Fruit fly (Drosophila melanogaster): ENCODE measurements around the gene GILT2.

The GILT2 gene

dm6 chr3R:23698835-23699234 is 20.1 kb downstream of the GILT2 start, which contains the start of gene prt:
Gene prt, minus strand, starts transcription at chr3R:23699027.
- no peak for TF ChIP-seq zen (tag; optimal IDR thresholded peaks at IDR 0.05)
- 0 out of 3 replicates have a peak, but pooled peaks have one; percentile 25 for TF ChIP-seq CG11456 (GFP tag; IDR thresholded peaks at IDR 0.05)
- TF ChIP-seq scrt (GFP tag; optimal IDR thresholded peaks at IDR 0.05) = peak; percentile 72
- no peak for TF ChIP-seq Blimp-1 (GFP tag; optimal IDR thresholded peaks at IDR 0.05)
- TF ChIP-seq CG32772 (GFP tag; IDR thresholded peaks at IDR 0.05) = no peak
- TF ChIP-seq Deaf1 (tag; optimal IDR thresholded peaks at IDR 0.05) = peak; percentile 87
- TF ChIP-seq Mrtf (GFP tag; IDR thresholded peaks at IDR 0.05) = 0 out of 3 replicates have a peak, but pooled peaks have one; percentile 16
- no peak for TF ChIP-seq CG6175 (GFP tag; IDR thresholded peaks at IDR 0.05)
- TF ChIP-seq CG10209 (GFP tag; optimal IDR thresholded peaks at IDR 0.05) = no peak
- no peak for TF ChIP-seq CG18011 (GFP tag; optimal IDR thresholded peaks at IDR 0.05)
- TF ChIP-seq Ets65A (GFP tag) = peak; percentile 27
- TF ChIP-seq Drgx (GFP tag; IDR thresholded peaks at IDR 0.05) = no peak

DNA sequence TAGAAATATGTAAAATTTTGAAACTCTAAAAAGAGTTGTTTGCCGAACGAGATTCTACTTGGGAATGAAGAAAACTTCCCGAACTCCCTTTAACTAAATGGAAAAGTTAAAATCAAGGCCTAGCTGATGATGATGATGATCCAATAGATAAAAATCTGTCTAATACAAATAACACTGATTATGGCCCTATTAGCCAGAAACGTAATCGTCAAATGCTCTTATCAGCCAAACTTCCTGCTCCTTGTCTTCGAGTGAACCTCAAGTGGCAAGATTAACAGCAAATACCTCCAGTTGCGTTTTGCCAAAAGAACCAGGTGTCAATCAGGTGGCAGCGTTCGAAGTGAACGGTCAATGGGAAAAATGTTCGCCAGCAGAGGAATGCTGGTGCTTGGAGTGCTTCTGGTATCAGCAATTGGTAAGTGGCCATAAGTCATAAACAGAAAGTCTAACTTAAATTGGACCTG is 21.6 kb downstream of the GILT2 start, which contains the start of the genes CG31468 and Gba1a:
Gene CG31468 (minus strand): TSS at position 51 of the 464 bp plus-strand sequence.
Gene Gba1a (plus strand): TSS at position 318 of the 464 bp plus-strand sequence.
- TF ChIP-seq Opbp (GFP tag; IDR thresholded peaks at IDR 0.05; ENCODE audit: partially characterized antibody) (no peak), CG6654 (GFP tag; optimal IDR thresholded peaks at IDR 0.05) (no peak), Vsx1 (GFP tag; optimal IDR thresholded peaks at IDR 0.05) (no peak), CG5245 (GFP tag; optimal IDR thresholded peaks at IDR 0.05) (no peak), exex (tag; optimal IDR thresholded peaks at IDR 0.05) (peak; percentile 72), Abd-B (GFP tag; optimal IDR thresholded peaks at IDR 0.05) (no peak), Elba2 (GFP tag; optimal IDR thresholded peaks at IDR 0.05) (peak; percentile 28), ap (GFP tag; IDR thresholded peaks at IDR 0.05) (no peak), sug (tag; optimal IDR thresholded peaks at IDR 0.05) (peak; percentile 26), Dll (GFP tag; IDR thresholded peaks at IDR 0.05; ENCODE audit: partially characterized antibody) (no peak), sd (tag; optimal IDR thresholded peaks at IDR 0.05) (no peak)

DNA sequence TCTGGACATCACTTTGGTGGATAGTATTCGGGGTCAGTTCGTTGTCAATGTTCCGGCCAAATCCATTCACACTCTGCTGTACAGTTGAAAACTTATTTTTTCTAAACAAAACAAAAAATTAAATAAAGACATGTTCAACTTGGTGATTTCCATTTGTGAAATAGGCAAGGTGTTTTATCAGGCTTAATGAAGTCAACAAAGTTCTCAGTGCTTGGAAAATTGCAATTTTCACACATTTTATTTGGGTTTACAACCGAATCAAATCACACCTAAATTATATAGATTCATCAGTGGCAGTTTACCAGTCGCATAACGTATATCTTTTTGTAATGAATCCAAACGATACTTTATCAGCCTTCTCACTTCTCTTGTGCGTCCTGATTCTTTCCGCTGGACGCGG is 23.8 kb downstream of the GILT2 start, which contains the start of gene Qsox4:
Gene Qsox4 (plus strand): TSS at position 301 of the 400 bp plus-strand sequence.
- TF ChIP-seq en (GFP tag; optimal IDR thresholded peaks at IDR 0.05) (no peak), CG15514 (GFP tag; optimal IDR thresholded peaks at IDR 0.05) (no peak), NC2β (GFP tag; optimal IDR thresholded peaks at IDR 0.05) (no peak), exex (tag; optimal IDR thresholded peaks at IDR 0.05) (no peak), crc (GFP tag; optimal IDR thresholded peaks at IDR 0.05) (no peak), Ptx1 (GFP tag; IDR thresholded peaks at IDR 0.05) (no peak), Gug (GFP tag; IDR thresholded peaks at IDR 0.05) (no peak), CG34224 (GFP tag; IDR thresholded peaks at IDR 0.05; ENCODE audit: partially characterized antibody) (no peak)

DNA sequence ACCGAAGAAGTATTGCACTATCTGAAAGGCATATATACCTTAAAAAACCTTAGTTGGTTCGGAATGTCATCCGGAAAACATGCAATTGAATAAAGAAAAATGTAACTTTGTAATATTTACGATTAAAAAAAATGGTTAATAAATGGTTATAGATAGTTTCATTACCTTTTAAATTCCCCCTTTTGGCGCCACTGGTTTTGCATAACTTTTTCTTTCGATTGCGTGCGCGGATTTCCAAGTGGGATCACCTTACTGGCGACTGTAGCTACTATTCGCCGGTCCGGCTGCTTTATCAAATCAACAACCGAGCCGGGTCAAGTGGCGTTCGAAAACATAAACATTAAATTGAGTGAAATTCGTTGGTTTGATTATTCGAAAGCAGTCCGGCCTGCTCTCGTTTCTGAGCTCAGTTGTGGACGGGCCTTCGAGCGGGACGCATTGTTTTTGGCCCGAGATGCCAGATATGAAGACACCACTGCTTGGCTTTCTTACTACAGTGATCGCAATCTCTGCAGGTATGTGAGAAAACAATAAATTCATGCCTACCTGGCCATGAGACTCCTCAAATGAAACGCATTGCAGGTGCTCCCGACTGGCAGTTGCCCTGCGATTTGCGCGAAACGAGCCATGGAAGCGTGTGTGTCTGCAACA is 25.8 kb downstream of the GILT2 start, which contains the start of gene Gba1b:
Gene Gba1b (plus strand): TSS at position 422 of the 651 bp plus-strand sequence.
- TF ChIP-seq Pdp1 (GFP tag; optimal IDR thresholded peaks at IDR 0.05) = peak in 1 of 2 experiments; percentile 84
- no peak for TF ChIP-seq gfzf (GFP tag; optimal IDR thresholded peaks at IDR 0.05)
- TF ChIP-seq CG8089 (GFP tag; optimal IDR thresholded peaks at IDR 0.05) = no peak
- no peak for TF ChIP-seq Asciz (GFP tag; optimal IDR thresholded peaks at IDR 0.05)
- TF ChIP-seq CG17802 (tag; optimal IDR thresholded peaks at IDR 0.05) = peak; percentile 75
- TF ChIP-seq h (optimal IDR thresholded peaks at IDR 0.05) = no peak
- TF ChIP-seq CG10462 (GFP tag; optimal IDR thresholded peaks at IDR 0.05) = no peak
- no peak for TF ChIP-seq lab (GFP tag; optimal IDR thresholded peaks at IDR 0.05)
- TF ChIP-seq Dbx (GFP tag; IDR thresholded peaks at IDR 0.05) = no peak
- TF ChIP-seq CG4404 (GFP tag; IDR thresholded peaks at IDR 0.05) = no peak
- TF ChIP-seq Gug (GFP tag; IDR thresholded peaks at IDR 0.05) = no peak
- no peak for TF ChIP-seq CG17186 (GFP tag; optimal IDR thresholded peaks at IDR 0.05)
- no peak for TF ChIP-seq sr (GFP tag; IDR thresholded peaks at IDR 0.05)
- TF ChIP-seq CG12104 (GFP tag; optimal IDR thresholded peaks at IDR 0.05) = no peak
- TF ChIP-seq Drgx (GFP tag; IDR thresholded peaks at IDR 0.05) = no peak
- no peak for TF ChIP-seq CG13775 (GFP tag; optimal IDR thresholded peaks at IDR 0.05)
- peak; percentile 38 for TF ChIP-seq D19A (tag; optimal IDR thresholded peaks at IDR 0.05)
- TF ChIP-seq CG4820 (GFP tag; optimal IDR thresholded peaks at IDR 0.05) = no peak
